Fruit fly (Drosophila melanogaster) whole organism, embryonic: ENCODE data around the gene Cdc16.
A peak's percentile ranks its signal among the peaks of the same experiment; 100 is the strongest.

Experiments
- Atf6 ChIP-seq: fragments of 200-800 bp; sonication (Bioruptor generic); IDR thresholded peaks from 2 replicates; pipeline ENCODE4 v1.3.6; 2022; ENCODE audit warnings: missing biosample characterization, missing genetic modification characterization
- CG10209 ChIP-seq: fragments of 200-800 bp; sonication (Bioruptor generic); optimal IDR thresholded peaks from 3 replicates; lab custom pipeline; 2017; ENCODE audit warnings: missing biosample characterization, mild to moderate bottlenecking, missing genetic modification characterization, missing genetic modification reagents
- CG10979 ChIP-seq: fragments of 200-800 bp; sonication (Bioruptor generic); optimal IDR thresholded peaks from 2 replicates; lab custom pipeline; 2018; ENCODE audit warnings: missing biosample characterization, mild to moderate bottlenecking, missing genetic modification characterization, moderate library complexity
- CG16815 ChIP-seq: fragments of 200-800 bp; sonication (Bioruptor generic); optimal IDR thresholded peaks from 3 replicates; lab custom pipeline; 2017; ENCODE audit warnings: missing biosample characterization, mild to moderate bottlenecking, missing genetic modification characterization
- CG16863 ChIP-seq: fragments of 200-800 bp; sonication (Bioruptor generic); optimal IDR thresholded peaks from 3 replicates; lab custom pipeline; 2016; ENCODE audit warnings: missing biosample characterization, missing genetic modification characterization
- CG17359 ChIP-seq: fragments of 200-800 bp; sonication (Bioruptor generic); optimal IDR thresholded peaks from 3 replicates; lab custom pipeline; 2018; ENCODE audit warnings: missing biosample characterization, mild to moderate bottlenecking, missing genetic modification characterization, moderate library complexity
- CG17829 ChIP-seq: fragments of 200-800 bp; optimal IDR thresholded peaks from 2 replicates; lab custom pipeline; 2019; ENCODE audit warnings: missing biosample characterization, mild to moderate bottlenecking, missing genetic modification characterization, moderate library complexity
- CG2875 ChIP-seq: fragments of 200-800 bp; sonication (Bioruptor generic); optimal IDR thresholded peaks from 2 replicates; lab custom pipeline; 2017; ENCODE audit warnings: missing biosample characterization, mild to moderate bottlenecking, missing genetic modification characterization, missing genetic modification reagents
- CG30403 ChIP-seq: fragments of 200-800 bp; sonication (Bioruptor generic); optimal IDR thresholded peaks from 3 replicates; lab custom pipeline; 2016; ENCODE audit warnings: missing biosample characterization, missing genetic modification characterization
- CG32767 ChIP-seq: fragments of 200-800 bp; sonication (Bioruptor generic); IDR thresholded peaks from 2 replicates; pipeline ENCODE4 v1.3.6; 2022; ENCODE audit warnings: missing biosample characterization, missing genetic modification characterization
- CG3838 ChIP-seq: fragments of 200-800 bp; sonication (Bioruptor generic); optimal IDR thresholded peaks from 3 replicates; lab custom pipeline; 2016; ENCODE audit warnings: missing biosample characterization, missing genetic modification characterization
- CG4282 ChIP-seq: fragments of 200-800 bp; sonication (Bioruptor generic); optimal IDR thresholded peaks from 2 replicates; lab custom pipeline; 2016; ENCODE audit warnings: missing biosample characterization, missing genetic modification characterization
- CG6683 ChIP-seq: fragments of 200-800 bp; sonication (Bioruptor generic); optimal IDR thresholded peaks from 2 replicates; lab custom pipeline; 2017; ENCODE audit warnings: missing biosample characterization, mild to moderate bottlenecking, missing genetic modification characterization, missing genetic modification reagents
- CG7357 ChIP-seq: fragments of 200-800 bp; sonication (Bioruptor generic); IDR thresholded peaks from 3 replicates; pipeline ENCODE4 v1.3.6; 2022; ENCODE audit warnings: missing biosample characterization, missing genetic modification characterization
- CG9609 ChIP-seq: fragments of 200-800 bp; sonication (Bioruptor generic); optimal IDR thresholded peaks from 3 replicates; lab custom pipeline; 2016; ENCODE audit warnings: missing biosample characterization, missing genetic modification characterization
- Dfd ChIP-seq, 2 experiments: fragments of >200 bp; optimal IDR thresholded peaks; 2 replicates each; lab custom pipeline; 2017; ENCODE audit warnings: missing biosample characterization in 2 of 2, missing genetic modification characterization in 2 of 2
- Dll ChIP-seq: fragments of 200-800 bp; sonication (Bioruptor generic); IDR thresholded peaks from 4 replicates; pipeline ENCODE4 v1.3.6; 2022; ENCODE audit warnings: missing biosample characterization, missing genetic modification characterization; ENCODE audit not compliant: partially characterized antibody
- Dref ChIP-seq: fragments of 200-800 bp; sonication (Bioruptor generic); IDR thresholded peaks from 2 replicates; pipeline ENCODE4 v1.3.6; 2022; ENCODE audit warnings: missing biosample characterization, missing genetic modification characterization
- Eip74EF ChIP-seq, 2 experiments: fragments of 200-800 bp in 1 of 2; fragments of >200 bp in 1 of 2; sonication (Bioruptor generic) in 1 of 2; optimal IDR thresholded peaks; 2 replicates each; lab custom pipeline; 2017 to 2019; ENCODE audit warnings: missing biosample characterization in 2 of 2, missing genetic modification characterization in 2 of 2, mild to moderate bottlenecking in 1 of 2, moderate library complexity in 1 of 2
- Ets65A ChIP-seq: fragments of 200-800 bp; sonication (Bioruptor generic); peaks from one replicate; lab custom pipeline; 2016; ENCODE audit warnings: missing biosample characterization, missing genetic modification characterization
- Gsc ChIP-seq: fragments of 200-800 bp; sonication (Bioruptor generic); IDR thresholded peaks from 2 replicates; pipeline ENCODE4 v1.3.6; 2022; ENCODE audit warnings: missing biosample characterization, missing genetic modification characterization
- HLH54F ChIP-seq: fragments of 200-800 bp; sonication (Bioruptor generic); optimal IDR thresholded peaks from 3 replicates; lab custom pipeline; 2016; ENCODE audit warnings: missing biosample characterization, missing genetic modification characterization
- Hsf ChIP-seq: fragments of 200-800 bp; sonication (Bioruptor generic); optimal IDR thresholded peaks from 3 replicates; lab custom pipeline; 2016; ENCODE audit warnings: missing biosample characterization, missing genetic modification characterization
- Max ChIP-seq: fragments of 200-800 bp; sonication (Bioruptor generic); optimal IDR thresholded peaks from 2 replicates; lab custom pipeline; 2016; ENCODE audit warnings: missing biosample characterization, mild to moderate bottlenecking, missing genetic modification characterization
- NK7.1 ChIP-seq: fragments of 200-800 bp; sonication (Bioruptor generic); optimal IDR thresholded peaks from 3 replicates; lab custom pipeline; 2016; ENCODE audit warnings: missing biosample characterization, missing genetic modification characterization
- Nf-YC ChIP-seq: fragments of 200-800 bp; optimal IDR thresholded peaks from 3 replicates; lab custom pipeline; 2019; ENCODE audit warnings: missing biosample characterization, mild to moderate bottlenecking, missing genetic modification characterization, moderate library complexity
- Opbp ChIP-seq: fragments of 200-800 bp; sonication (Bioruptor generic); IDR thresholded peaks from 3 replicates; pipeline ENCODE4 v1.3.6; 2022; ENCODE audit warnings: missing biosample characterization, missing genetic modification characterization; ENCODE audit not compliant: partially characterized antibody
- Ptx1 ChIP-seq: fragments of 200-800 bp; sonication (Bioruptor generic); IDR thresholded peaks from 2 replicates; pipeline ENCODE4 v1.3.6; 2022; ENCODE audit warnings: missing biosample characterization, missing genetic modification characterization
- Ravus ChIP-seq: fragments of 200-800 bp; sonication (Bioruptor generic); IDR thresholded peaks from 2 replicates; pipeline ENCODE4 v1.3.6; 2022; ENCODE audit warnings: missing biosample characterization, missing genetic modification characterization
- Spps ChIP-seq: fragments of 200-800 bp; sonication (Bioruptor generic); optimal IDR thresholded peaks from 2 replicates; lab custom pipeline; 2018; ENCODE audit warnings: missing biosample characterization, mild to moderate bottlenecking, missing genetic modification characterization
- Sry-β ChIP-seq: fragments of 200-800 bp; sonication (Bioruptor generic); optimal IDR thresholded peaks from 2 replicates; lab custom pipeline; 2018; ENCODE audit warnings: missing biosample characterization, mild to moderate bottlenecking, missing genetic modification characterization, moderate library complexity
- corto ChIP-seq: fragments of 200-800 bp; sonication (Bioruptor generic); optimal IDR thresholded peaks from 2 replicates; lab custom pipeline; 2016; ENCODE audit warnings: missing biosample characterization, mild to moderate bottlenecking, missing genetic modification characterization, moderate library complexity
- da ChIP-seq: fragments of 200-800 bp; sonication (Bioruptor generic); optimal IDR thresholded peaks from 2 replicates; lab custom pipeline; 2016; ENCODE audit warnings: missing biosample characterization, missing genetic modification characterization
- hb ChIP-seq: fragments of 200-800 bp; sonication (Bioruptor generic); IDR thresholded peaks from 3 replicates; pipeline ENCODE4 v1.3.6; 2022; ENCODE audit warnings: missing biosample characterization, missing genetic modification characterization; ENCODE audit not compliant: partially characterized antibody
- hkb ChIP-seq, 2 experiments: fragments of 200-800 bp in 1 of 2; fragments of >200 bp in 1 of 2; sonication (Bioruptor generic) in 1 of 2; IDR thresholded peaks in 1 of 2; optimal IDR thresholded peaks in 1 of 2; 2 replicates each; pipeline versions ENCODE4 v1.3.6 to Lab custom; 2017 to 2022; ENCODE audit warnings: missing biosample characterization in 1 of 2, missing genetic modification characterization in 1 of 2
- insv ChIP-seq, 2 experiments: fragments of 200-800 bp; sonication (Bioruptor generic); optimal IDR thresholded peaks; 3 replicates each; lab custom pipeline; 2016 to 2018; ENCODE audit warnings: missing biosample characterization in 2 of 2, missing genetic modification characterization in 2 of 2
- lmd ChIP-seq: fragments of 200-800 bp; sonication (Bioruptor generic); IDR thresholded peaks from 2 replicates; pipeline ENCODE4 v1.3.6; 2022; ENCODE audit warnings: missing biosample characterization, missing genetic modification characterization
- pfk ChIP-seq: fragments of 200-800 bp; sonication (Bioruptor generic); optimal IDR thresholded peaks from 2 replicates; lab custom pipeline; 2018; ENCODE audit warnings: missing biosample characterization, mild to moderate bottlenecking, missing genetic modification characterization, moderate library complexity
- pho ChIP-seq: fragments of 200-800 bp; sonication (Bioruptor generic); optimal IDR thresholded peaks from 2 replicates; lab custom pipeline; 2016; ENCODE audit warnings: missing biosample characterization, missing genetic modification characterization
- pita ChIP-seq: fragments of 200-800 bp; sonication (Bioruptor generic); optimal IDR thresholded peaks from 2 replicates; lab custom pipeline; 2017; ENCODE audit warnings: missing biosample characterization, mild to moderate bottlenecking, missing genetic modification characterization
- pros ChIP-seq: fragments of 200-800 bp; sonication (Bioruptor generic); optimal IDR thresholded peaks from 3 replicates; lab custom pipeline; 2019; ENCODE audit warnings: missing biosample characterization, mild to moderate bottlenecking, missing genetic modification characterization, moderate library complexity
- pzg ChIP-seq: fragments of 200-800 bp; sonication (Bioruptor generic); optimal IDR thresholded peaks from 3 replicates; lab custom pipeline; 2018; ENCODE audit warnings: missing biosample characterization, mild to moderate bottlenecking, missing genetic modification characterization, moderate library complexity
- slbo ChIP-seq: fragments of 200-800 bp; sonication (Bioruptor generic); IDR thresholded peaks from 2 replicates; pipeline ENCODE4 v1.3.6; 2022; ENCODE audit warnings: missing biosample characterization, missing genetic modification characterization
- slou ChIP-seq: fragments of 200-800 bp; sonication (Bioruptor generic); optimal IDR thresholded peaks from 3 replicates; lab custom pipeline; 2016; ENCODE audit warnings: missing biosample characterization, missing genetic modification characterization
- ssp ChIP-seq: fragments of 200-800 bp; sonication (Bioruptor generic); IDR thresholded peaks from 2 replicates; pipeline ENCODE4 v1.3.6; 2022; ENCODE audit warnings: missing biosample characterization, missing genetic modification characterization
- stwl ChIP-seq: fragments of 200-800 bp; sonication (Bioruptor generic); optimal IDR thresholded peaks from 3 replicates; lab custom pipeline; 2018; ENCODE audit warnings: missing biosample characterization, mild to moderate bottlenecking, missing genetic modification characterization, moderate library complexity
- tap ChIP-seq: fragments of 200-800 bp; optimal IDR thresholded peaks from 3 replicates; lab custom pipeline; 2019; ENCODE audit warnings: missing biosample characterization, mild to moderate bottlenecking, missing genetic modification characterization, moderate library complexity
- tna ChIP-seq: fragments of 200-800 bp; sonication (Bioruptor generic); IDR thresholded peaks from 2 replicates; pipeline ENCODE4 v1.3.6; 2022; ENCODE audit warnings: missing biosample characterization, missing genetic modification characterization; ENCODE audit not compliant: partially characterized antibody
- twi ChIP-seq: fragments of 200-800 bp; optimal IDR thresholded peaks from 2 replicates; lab custom pipeline; 2019; ENCODE audit warnings: missing biosample characterization, mild to moderate bottlenecking, missing genetic modification characterization, moderate library complexity

Cdc16 gene

dm6 chr3R:23257986-23258427, 23.0 kb upstream of the Cdc16 start, which contains the start of the genes wda and Pex11c (continued):
- peak; percentile 79 for TF ChIP-seq Dll (GFP tag; lab: Robert Waterston, UW)
- TF ChIP-seq stwl (tag; lab: Kevin White, UChicago) = peak; percentile 60
- no peak for TF ChIP-seq Ets65A (GFP tag; lab: Kevin White, UChicago)
- peak; percentile 79 for TF ChIP-seq Dref (GFP tag; lab: Robert Waterston, UW)
- peak; percentile 70 for TF ChIP-seq tap
- TF ChIP-seq Max (GFP tag; lab: Kevin White, UChicago) = peak; percentile 34
- TF ChIP-seq pho = no peak
- TF ChIP-seq CG2875 (GFP tag; lab: Kevin White, UChicago) = peak; percentile 75
- no peak for TF ChIP-seq Dfd (GFP tag; optimal IDR thresholded peaks at IDR 0.05; lab: Kevin White, UChicago)
- peak; percentile 8 for TF ChIP-seq CG9609
- TF ChIP-seq CG4282 (GFP tag; lab: Kevin White, UChicago) = no peak
- TF ChIP-seq da (GFP tag; lab: Kevin White, UChicago) = no peak
- TF ChIP-seq hkb (optimal IDR thresholded peaks at IDR 0.05; lab: Kevin White, UChicago) = no peak
- TF ChIP-seq hkb (GFP tag; IDR thresholded peaks at IDR 0.05; lab: Robert Waterston, UW) = peak; percentile 88
- peak; percentile 77 for TF ChIP-seq Atf6
- peak in 1 of 2 experiments; percentile 52 for TF ChIP-seq insv (GFP tag; optimal IDR thresholded peaks at IDR 0.05; lab: Kevin White, UChicago)
- TF ChIP-seq Hsf (GFP tag; lab: Kevin White, UChicago) = peak; percentile 24
- TF ChIP-seq CG7357 = peak; percentile 75; the same call in 2 of the 3 replicates
- peak in 1 of 2 experiments; percentile 38 for TF ChIP-seq Eip74EF (GFP tag; optimal IDR thresholded peaks at IDR 0.05; lab: Kevin White, UChicago)
- TF ChIP-seq Opbp (GFP tag; lab: Robert Waterston, UW) = peak; percentile 77; the same call in 2 of the 3 replicates
- TF ChIP-seq pzg = peak; percentile 37
- peak; percentile 26 for TF ChIP-seq CG3838 (GFP tag; lab: Kevin White, UChicago)
- TF ChIP-seq slou = peak; percentile 36
- peak; percentile 87; the same call in 1 of the 2 replicates for TF ChIP-seq lmd (GFP tag; lab: Robert Waterston, UW)
- TF ChIP-seq Gsc (GFP tag; lab: Robert Waterston, UW) = no peak
- TF ChIP-seq CG17359 (tag; lab: Kevin White, UChicago) = peak; percentile 83
- TF ChIP-seq CG6683 (GFP tag; lab: Kevin White, UChicago) = peak; percentile 52
- no peak for TF ChIP-seq pfk
- TF ChIP-seq CG17829 (tag; lab: Kevin White, UChicago) = peak; percentile 96
- TF ChIP-seq hb (GFP tag; lab: Robert Waterston, UW) = no peak; the same call in 2 of the 3 replicates
- peak; percentile 66 for TF ChIP-seq Spps (tag; lab: Kevin White, UChicago)
- no peak for TF ChIP-seq HLH54F (GFP tag; lab: Kevin White, UChicago)
- no peak for TF ChIP-seq pros (GFP tag; lab: Kevin White, UChicago)
- TF ChIP-seq Sry-β (GFP tag; lab: Kevin White, UChicago) = peak; percentile 98
- peak; percentile 78 for TF ChIP-seq Nf-YC
- no peak for TF ChIP-seq pita (GFP tag; lab: Kevin White, UChicago)
- peak; percentile 72 for TF ChIP-seq CG16815 (GFP tag; lab: Kevin White, UChicago)
- TF ChIP-seq tna (GFP tag; lab: Robert Waterston, UW) = peak; percentile 65
- TF ChIP-seq CG10209 = peak; percentile 92
- peak; percentile 88 for TF ChIP-seq CG30403
- TF ChIP-seq NK7.1 (GFP tag; lab: Kevin White, UChicago) = no peak
- TF ChIP-seq twi = peak; percentile 86
- peak; percentile 56 for TF ChIP-seq Ravus (GFP tag; lab: Robert Waterston, UW)
- peak; percentile 90 for TF ChIP-seq CG10979 (tag; lab: Kevin White, UChicago)
- peak; percentile 88; the same call in 1 of the 2 replicates for TF ChIP-seq CG32767 (GFP tag; lab: Robert Waterston, UW)
- peak; percentile 84 for TF ChIP-seq ssp (GFP tag; lab: Robert Waterston, UW)
- TF ChIP-seq Ptx1 = peak; percentile 95
- TF ChIP-seq slbo (GFP tag; lab: Robert Waterston, UW) = peak; percentile 92
- peak; percentile 33 for TF ChIP-seq CG16863
- TF ChIP-seq corto = peak; percentile 18
